Worm (Caenorhabditis elegans): ENCODE results near the gene F13E9.15.

Gene F13E9.15

DNA sequence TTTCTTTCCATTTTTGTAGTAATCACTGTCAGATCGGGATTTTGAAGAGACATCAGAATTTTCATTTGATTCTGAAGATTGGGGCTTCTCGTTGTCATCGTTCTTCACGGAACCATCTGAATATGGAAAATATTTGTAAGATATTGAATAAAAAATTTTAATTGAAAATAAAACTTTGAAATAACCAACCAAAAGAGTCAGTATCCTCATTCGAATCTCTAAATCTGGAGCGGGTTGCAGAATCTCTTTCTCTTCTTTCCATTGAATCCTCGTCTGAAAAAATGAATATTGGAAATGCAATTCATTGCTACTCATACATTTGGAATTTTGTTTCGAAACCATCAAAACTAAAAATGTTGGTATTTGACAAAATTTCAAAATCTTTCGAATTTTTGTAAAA is 8.5 kb upstream of the F13E9.15 start:
- TF ChIP-seq med-1 (GFP tag; optimal IDR thresholded peaks at IDR 0.05; ENCODE audit: insufficient read depth) (no peak), cog-1 (tag; optimal IDR thresholded peaks at IDR 0.05) (no peak)

DNA sequence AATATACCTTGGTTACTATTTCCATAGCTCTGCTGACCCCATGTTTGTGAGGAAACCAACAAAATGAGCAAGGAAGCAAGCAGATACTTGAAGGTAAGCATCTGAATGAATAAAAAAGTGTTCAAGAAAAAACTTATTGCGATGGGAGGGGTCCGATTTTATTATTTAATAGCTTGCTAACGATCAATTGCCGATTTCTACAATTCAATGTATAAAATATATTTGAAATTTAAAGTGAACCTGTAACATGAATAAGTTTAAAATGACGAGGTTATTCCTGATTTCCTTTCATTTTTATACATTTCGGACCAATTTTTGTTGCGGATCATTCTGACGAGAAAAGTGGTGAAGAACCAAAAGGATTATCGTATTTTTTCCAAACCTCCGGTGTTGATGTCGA is 6.8 kb upstream of the F13E9.15 start, which contains the start of gene srlf-13:
TSS of gene srlf-13 (minus strand) at position 101 of the 400 bp plus-strand sequence.
- TF ChIP-seq tab-1 (GFP tag; IDR thresholded peaks at IDR 0.05) (no peak), klf-2 (GFP tag; conservative IDR thresholded peaks at IDR 0.05) (no peak), ztf-23 (GFP tag; IDR thresholded peaks at IDR 0.05) (no peak), flt-1 (GFP tag; IDR thresholded peaks at IDR 0.05) (no peak), cog-1 (tag; optimal IDR thresholded peaks at IDR 0.05) (no peak), ref-1 (GFP tag; conservative IDR thresholded peaks at IDR 0.05) (no peak), med-1 (GFP tag; optimal IDR thresholded peaks at IDR 0.05; ENCODE audit: insufficient read depth) (no peak), ztf-29 (GFP tag; IDR thresholded peaks at IDR 0.05) (no peak), T22C8.4 (GFP tag; IDR thresholded peaks at IDR 0.05) (no peak)

DNA sequence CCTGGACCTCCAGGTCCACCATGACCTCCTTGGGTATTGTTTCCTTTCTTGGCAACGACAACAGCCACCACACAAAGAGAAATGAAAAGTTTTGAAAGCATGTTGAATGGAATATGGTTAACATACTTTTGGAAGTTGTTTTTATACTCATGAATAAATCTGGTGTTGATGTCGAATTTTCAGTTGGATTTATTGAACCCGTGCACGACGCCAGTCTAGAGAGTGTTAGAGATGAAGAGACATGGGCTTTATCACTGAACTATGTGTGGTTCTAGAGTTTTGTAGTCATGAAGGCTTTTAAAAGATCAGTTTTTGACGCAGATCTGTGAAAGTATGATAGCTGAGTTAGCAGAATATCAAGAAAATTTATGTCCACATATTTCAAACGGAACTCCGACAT is 4.6 kb upstream of the F13E9.15 start, which contains the start of gene srlf-14:
TSS of gene srlf-14 (minus strand) at position 101 of the 400 bp plus-strand sequence.
- TF ChIP-seq klf-2 (GFP tag; conservative IDR thresholded peaks at IDR 0.05) (no peak), med-1 (GFP tag; optimal IDR thresholded peaks at IDR 0.05; ENCODE audit: insufficient read depth) (no peak), ztf-29 (GFP tag; IDR thresholded peaks at IDR 0.05) (no peak), flt-1 (GFP tag; IDR thresholded peaks at IDR 0.05) (no peak), ref-1 (GFP tag; conservative IDR thresholded peaks at IDR 0.05) (no peak), ztf-23 (GFP tag; IDR thresholded peaks at IDR 0.05) (no peak), cog-1 (tag; optimal IDR thresholded peaks at IDR 0.05) (no peak), T22C8.4 (GFP tag; IDR thresholded peaks at IDR 0.05) (no peak), tab-1 (GFP tag; IDR thresholded peaks at IDR 0.05) (no peak)

DNA sequence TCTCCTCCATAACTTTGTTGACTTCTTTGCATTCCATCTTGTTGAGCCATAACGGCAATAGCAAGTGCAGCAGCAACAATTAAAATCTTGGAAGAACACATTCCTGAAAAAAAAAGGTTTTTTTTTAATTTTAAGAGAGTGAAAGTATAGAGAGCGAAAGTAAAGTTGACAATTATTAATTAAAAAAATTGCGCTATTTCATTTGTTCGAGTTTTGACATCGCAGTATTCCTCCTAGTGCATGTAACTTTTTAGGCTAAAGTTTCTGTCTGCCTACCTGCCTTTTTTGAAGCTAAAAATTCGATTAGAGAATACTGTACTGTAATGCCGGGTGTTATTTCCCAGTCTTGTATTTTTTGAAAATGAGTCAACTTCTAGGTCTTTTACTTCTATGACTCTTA is 2.3 kb upstream of the F13E9.15 start, which contains the start of gene srlf-12:
TSS of gene srlf-12 (minus strand) at position 101 of the 400 bp plus-strand sequence.
- no peak for TF ChIP-seq tab-1 (GFP tag; IDR thresholded peaks at IDR 0.05)
- no peak for TF ChIP-seq ztf-23 (GFP tag; IDR thresholded peaks at IDR 0.05)
- no peak for TF ChIP-seq T22C8.4 (GFP tag; IDR thresholded peaks at IDR 0.05)
- TF ChIP-seq flt-1 (GFP tag; IDR thresholded peaks at IDR 0.05) = no peak
- no peak for TF ChIP-seq klf-2 (GFP tag; conservative IDR thresholded peaks at IDR 0.05)

DNA sequence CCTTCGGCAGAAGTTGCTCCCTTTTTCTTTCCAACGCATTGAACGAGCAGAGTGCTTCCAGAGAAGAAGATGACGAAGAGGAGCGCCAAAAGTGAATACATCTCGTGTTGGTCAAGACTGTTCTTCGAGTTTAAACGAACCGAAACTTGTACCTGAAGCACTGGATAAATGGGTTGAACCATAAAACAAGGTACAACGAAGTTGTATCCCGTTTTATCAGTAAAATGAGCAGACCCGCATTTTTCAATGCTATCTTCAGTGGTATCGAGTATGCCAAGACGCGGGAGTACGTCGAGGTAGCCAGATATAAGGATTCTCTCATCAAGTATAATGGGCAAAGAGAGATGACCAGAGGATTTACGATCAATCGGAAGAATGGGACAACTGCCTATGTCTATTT is 2.4 kb downstream of the F13E9.15 start, which contains the start of gene F13E9.16:
TSS of gene F13E9.16 (minus strand) at position 101 of the 400 bp plus-strand sequence.
- no peak for TF ChIP-seq klf-2 (GFP tag; conservative IDR thresholded peaks at IDR 0.05)
- no peak for TF ChIP-seq ztf-23 (GFP tag; IDR thresholded peaks at IDR 0.05)
- TF ChIP-seq ztf-29 (GFP tag; IDR thresholded peaks at IDR 0.05) = no peak
- no peak for TF ChIP-seq T22C8.4 (GFP tag; IDR thresholded peaks at IDR 0.05)
- no peak for TF ChIP-seq ref-1 (GFP tag; conservative IDR thresholded peaks at IDR 0.05)
- TF ChIP-seq med-1 (GFP tag; optimal IDR thresholded peaks at IDR 0.05; ENCODE audit: insufficient read depth) = no peak
- TF ChIP-seq tab-1 (GFP tag; IDR thresholded peaks at IDR 0.05) = no peak
- TF ChIP-seq cog-1 (tag; optimal IDR thresholded peaks at IDR 0.05) = no peak
- no peak for TF ChIP-seq flt-1 (GFP tag; IDR thresholded peaks at IDR 0.05)

DNA sequence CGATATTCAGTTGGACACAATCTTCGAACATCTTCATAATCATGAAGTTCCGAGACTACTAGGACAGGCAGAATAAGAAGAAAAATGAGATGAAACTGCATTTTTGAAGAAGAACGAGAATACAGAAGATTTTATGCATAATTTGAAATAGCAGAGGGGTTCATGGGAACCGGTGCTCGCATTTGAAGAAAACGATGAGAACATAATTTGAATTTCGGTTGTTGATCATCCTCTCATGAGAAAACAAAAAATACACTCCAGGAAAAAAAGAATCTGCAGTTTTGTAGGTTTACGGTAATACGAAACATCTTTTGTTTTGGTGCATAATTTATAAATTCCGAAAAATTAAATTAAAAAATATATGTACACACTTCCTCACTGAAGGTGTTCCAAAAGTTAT is 3.8 kb downstream of the F13E9.15 start, which contains the start of gene srlf-11:
TSS of gene srlf-11 (minus strand) at position 101 of the 400 bp plus-strand sequence.
- TF ChIP-seq T22C8.4 (GFP tag; IDR thresholded peaks at IDR 0.05) (no peak), flt-1 (GFP tag; IDR thresholded peaks at IDR 0.05) (no peak), ztf-29 (GFP tag; IDR thresholded peaks at IDR 0.05) (no peak), klf-2 (GFP tag; conservative IDR thresholded peaks at IDR 0.05) (no peak), med-1 (GFP tag; optimal IDR thresholded peaks at IDR 0.05; ENCODE audit: insufficient read depth) (no peak), ztf-23 (GFP tag; IDR thresholded peaks at IDR 0.05) (no peak), ref-1 (GFP tag; conservative IDR thresholded peaks at IDR 0.05) (no peak), cog-1 (tag; optimal IDR thresholded peaks at IDR 0.05) (no peak)

DNA sequence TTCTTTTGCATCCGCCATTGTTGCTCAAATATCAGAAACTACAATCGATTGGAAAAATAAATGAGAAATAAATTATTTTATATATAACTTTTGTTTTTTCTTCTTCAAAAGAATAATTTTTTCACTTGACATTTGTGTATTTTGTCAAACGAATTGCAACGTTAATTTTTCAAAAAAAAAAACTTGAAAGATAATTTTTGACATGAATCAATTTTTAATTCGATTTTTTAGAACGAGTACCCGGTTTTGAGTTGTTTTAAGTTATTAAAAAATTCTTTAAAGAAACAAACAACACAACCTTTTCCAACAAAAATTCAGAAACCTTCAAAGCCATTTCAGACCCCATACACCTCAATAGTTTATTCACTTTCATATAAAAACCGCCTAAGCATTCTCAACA is 5.4 kb downstream of the F13E9.15 start, which contains the start of gene F13E9.5:
TSS of gene F13E9.5 (minus strand) at position 101 of the 400 bp plus-strand sequence.
- no peak for TF ChIP-seq T22C8.4 (GFP tag; IDR thresholded peaks at IDR 0.05)
- no peak for TF ChIP-seq med-1 (GFP tag; optimal IDR thresholded peaks at IDR 0.05; ENCODE audit: insufficient read depth)
- TF ChIP-seq ztf-23 (GFP tag; IDR thresholded peaks at IDR 0.05) = no peak
- no peak for TF ChIP-seq flt-1 (GFP tag; IDR thresholded peaks at IDR 0.05)
- no peak for TF ChIP-seq ref-1 (GFP tag; conservative IDR thresholded peaks at IDR 0.05)
- no peak for TF ChIP-seq cog-1 (tag; optimal IDR thresholded peaks at IDR 0.05)
- no peak for TF ChIP-seq tab-1 (GFP tag; IDR thresholded peaks at IDR 0.05)
- no peak for TF ChIP-seq ztf-29 (GFP tag; IDR thresholded peaks at IDR 0.05)
- TF ChIP-seq klf-2 (GFP tag; conservative IDR thresholded peaks at IDR 0.05) = no peak

DNA sequence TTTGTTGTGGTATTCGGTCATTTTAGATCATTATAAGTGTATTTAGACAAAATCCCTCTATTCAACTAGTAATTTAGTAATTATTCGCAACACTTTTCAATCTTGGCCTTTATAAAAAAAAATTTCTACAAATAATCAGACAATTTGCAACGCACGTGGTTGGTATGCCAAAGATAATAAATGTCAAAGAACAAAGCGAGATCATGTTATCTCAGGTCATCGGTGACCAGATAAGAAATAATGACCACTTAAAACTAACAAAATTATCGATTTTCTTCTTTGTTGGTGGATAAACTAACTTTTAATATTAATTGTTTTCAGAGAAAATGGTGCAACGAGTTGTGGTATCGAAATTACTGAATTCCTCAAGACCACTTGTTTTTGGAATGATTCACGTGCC is 8.4 kb downstream of the F13E9.15 start, which contains the start of gene F13E9.13:
TSS of gene F13E9.13 (plus strand) at position 317 of the 400 bp plus-strand sequence.
- TF ChIP-seq ztf-29 (GFP tag; IDR thresholded peaks at IDR 0.05) (no peak), tab-1 (GFP tag; IDR thresholded peaks at IDR 0.05) (no peak), flt-1 (GFP tag; IDR thresholded peaks at IDR 0.05) (no peak), ztf-23 (GFP tag; IDR thresholded peaks at IDR 0.05) (no peak), cog-1 (tag; optimal IDR thresholded peaks at IDR 0.05) (no peak), T22C8.4 (GFP tag; IDR thresholded peaks at IDR 0.05) (no peak), klf-2 (GFP tag; conservative IDR thresholded peaks at IDR 0.05) (no peak), ref-1 (GFP tag; conservative IDR thresholded peaks at IDR 0.05) (no peak), med-1 (GFP tag; optimal IDR thresholded peaks at IDR 0.05; ENCODE audit: insufficient read depth) (no peak)

DNA sequence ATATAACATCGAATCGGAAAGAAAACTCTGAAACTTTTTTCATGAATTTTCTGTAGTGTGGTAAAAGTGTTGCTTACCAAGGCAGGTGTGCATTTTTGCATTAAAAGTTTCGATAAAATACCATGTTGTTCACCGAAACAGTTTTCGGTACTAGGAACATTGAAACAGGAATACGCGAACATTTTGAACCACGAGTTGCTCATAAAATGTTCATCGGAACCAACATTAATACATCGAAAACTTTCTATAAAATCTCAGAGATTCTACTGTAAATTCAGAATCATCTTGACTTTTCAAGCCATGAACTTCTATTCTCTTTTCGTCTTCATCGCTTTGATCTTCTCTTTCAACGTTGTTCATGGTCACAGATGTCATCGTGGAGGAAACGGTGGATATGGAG is 9.4 kb downstream of the F13E9.15 start, which contains the start of gene fipr-15:
TSS of gene fipr-15 (plus strand) at position 301 of the 400 bp plus-strand sequence.
- TF ChIP-seq ztf-23 (GFP tag; IDR thresholded peaks at IDR 0.05) (no peak), cog-1 (tag; optimal IDR thresholded peaks at IDR 0.05) (no peak), ref-1 (GFP tag; conservative IDR thresholded peaks at IDR 0.05) (no peak), med-1 (GFP tag; optimal IDR thresholded peaks at IDR 0.05; ENCODE audit: insufficient read depth) (no peak), ztf-29 (GFP tag; IDR thresholded peaks at IDR 0.05) (no peak), klf-2 (GFP tag; conservative IDR thresholded peaks at IDR 0.05) (no peak), flt-1 (GFP tag; IDR thresholded peaks at IDR 0.05) (no peak), T22C8.4 (GFP tag; IDR thresholded peaks at IDR 0.05) (no peak), tab-1 (GFP tag; IDR thresholded peaks at IDR 0.05) (no peak)

DNA sequence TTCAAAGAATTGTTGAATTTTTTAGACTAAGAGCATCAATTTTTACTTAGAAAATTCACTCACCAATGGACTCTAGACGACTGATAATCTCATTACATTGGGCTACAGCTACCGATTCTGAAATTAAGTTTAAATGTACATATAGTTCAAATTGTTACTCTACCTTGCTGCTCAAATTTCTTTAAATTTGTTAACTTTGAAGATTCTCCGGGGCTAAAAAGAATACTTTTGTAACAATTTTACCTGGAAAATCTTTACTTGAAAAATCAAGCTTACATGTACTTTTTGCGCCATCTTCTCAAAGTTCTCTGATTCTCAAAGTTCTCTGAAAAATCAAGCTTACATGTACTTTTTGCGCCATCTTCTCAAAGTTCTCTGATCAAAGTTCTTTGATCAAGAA is 10.1 kb downstream of the F13E9.15 start, which contains the start of gene sdz-13:
TSS of gene sdz-13 (minus strand) at position 101 of the 400 bp plus-strand sequence.
- TF ChIP-seq med-1 (GFP tag; optimal IDR thresholded peaks at IDR 0.05; ENCODE audit: insufficient read depth) = no peak
- TF ChIP-seq tab-1 (GFP tag; IDR thresholded peaks at IDR 0.05) = no peak
- TF ChIP-seq ztf-29 (GFP tag; IDR thresholded peaks at IDR 0.05) = no peak
- TF ChIP-seq klf-2 (GFP tag; conservative IDR thresholded peaks at IDR 0.05) = no peak
- TF ChIP-seq ztf-23 (GFP tag; IDR thresholded peaks at IDR 0.05) = no peak

Measured in whole organism, midembryonic.